1 fruit fly cellular context compared by ENCODE assay signal in the genomic region with DNA sequence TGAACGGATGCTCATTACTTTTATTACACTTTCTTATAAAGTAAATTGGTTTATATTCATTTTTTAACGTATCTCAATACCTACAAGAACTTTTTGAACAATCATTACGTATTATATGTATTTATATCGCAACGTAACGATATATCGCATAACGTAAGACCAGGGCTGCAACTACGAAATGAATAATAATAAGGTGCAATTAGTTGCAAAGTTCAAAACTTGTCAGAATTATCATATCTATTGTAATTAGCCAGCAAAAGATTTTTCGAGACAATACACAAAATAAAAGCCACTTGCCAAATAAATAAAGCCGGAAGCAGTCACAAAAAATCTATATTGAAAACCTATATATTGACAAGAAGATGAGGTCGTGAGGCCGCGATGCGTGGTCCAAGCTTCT.
TF ChIP-seq lines count a peak whose summit lies in the region.

No protein-coding gene starts in this region.

TF ChIP-seq in whole organism, embryonic, 481 proteins besides CTCF, POLR2A, EP300 and RAD21 (continued from another document and continues in another):
- TF ChIP-seq NK7.1 (GFP tag; optimal IDR thresholded peaks at IDR 0.05; lab: Kevin White, UChicago) (no peak), CG1832 (GFP tag; optimal IDR thresholded peaks at IDR 0.05; lab: Kevin White, UChicago) (no peak), grn (GFP tag; optimal IDR thresholded peaks at IDR 0.05; lab: Kevin White, UChicago) (no peak), gcm (GFP tag; optimal IDR thresholded peaks at IDR 0.05; lab: Kevin White, UChicago) (no peak), fd3F (GFP tag; optimal IDR thresholded peaks at IDR 0.05; lab: Kevin White, UChicago) (no peak), ab (GFP tag; optimal IDR thresholded peaks at IDR 0.05; lab: Kevin White, UChicago) (no peak), CHES-1-like (GFP tag; optimal IDR thresholded peaks at IDR 0.05; lab: Kevin White, UChicago) (no peak), CG7928 (GFP tag; optimal IDR thresholded peaks at IDR 0.05; lab: Kevin White, UChicago) (peak; percentile 87), CG13624 (GFP tag; optimal IDR thresholded peaks at IDR 0.05; lab: Kevin White, UChicago) (no peak), CG17802 (tag; optimal IDR thresholded peaks at IDR 0.05; lab: Kevin White, UChicago) (no peak), jigr1 (GFP tag; IDR thresholded peaks at IDR 0.05; lab: Robert Waterston, UW) (no peak), CG16813 (GFP tag; IDR thresholded peaks at IDR 0.05; lab: Robert Waterston, UW; ENCODE audit: partially characterized antibody) (peak; percentile 65), tap (tag; optimal IDR thresholded peaks at IDR 0.05; lab: Kevin White, UChicago) (no peak), repo (GFP tag; optimal IDR thresholded peaks at IDR 0.05; lab: Kevin White, UChicago) (no peak), zfh1 (GFP tag; IDR thresholded peaks at IDR 0.05; lab: Robert Waterston, UW) (no peak), eyg (GFP tag; optimal IDR thresholded peaks at IDR 0.05; lab: Kevin White, UChicago) (peak; percentile 15), CG7745 (tag; optimal IDR thresholded peaks at IDR 0.05; lab: Kevin White, UChicago) (no peak), pan (optimal IDR thresholded peaks at IDR 0.05; lab: Kevin White, UChicago) (no peak), pan (GFP tag; optimal IDR thresholded peaks at IDR 0.05 in 1 of 2, IDR thresholded peaks at IDR 0.05 in 1 of 2) (no peak), gce (GFP tag; IDR thresholded peaks at IDR 0.05; lab: Robert Waterston, UW) (no peak), CG8359 (GFP tag; optimal IDR thresholded peaks at IDR 0.05; lab: Kevin White, UChicago; ENCODE audit: borderline replicate concordance) (no peak), lab (GFP tag; optimal IDR thresholded peaks at IDR 0.05; lab: Kevin White, UChicago) (no peak), Mrtf (GFP tag; IDR thresholded peaks at IDR 0.05; lab: Robert Waterston, UW) (no peak), fd96Cb (tag; optimal IDR thresholded peaks at IDR 0.05; lab: Kevin White, UChicago) (peak; percentile 3), crol (GFP tag; IDR thresholded peaks at IDR 0.05; lab: Robert Waterston, UW) (no peak), CG12236 (GFP tag; optimal IDR thresholded peaks at IDR 0.05; lab: Kevin White, UChicago) (no peak), D19B (GFP tag; optimal IDR thresholded peaks at IDR 0.05; lab: Kevin White, UChicago) (no peak), Fer1 (GFP tag; optimal IDR thresholded peaks at IDR 0.05; lab: Kevin White, UChicago) (no peak), CG10565 (GFP tag; optimal IDR thresholded peaks at IDR 0.05; lab: Kevin White, UChicago) (no peak), ato (GFP tag; IDR thresholded peaks at IDR 0.05; lab: Robert Waterston, UW; ENCODE audit: partially characterized antibody) (no peak), Bteb2 (GFP tag; optimal IDR thresholded peaks at IDR 0.05; lab: Kevin White, UChicago) (peak; percentile 23), Dip2 (GFP tag; IDR thresholded peaks at IDR 0.05; lab: Robert Waterston, UW) (no peak), CG4707 (GFP tag; optimal IDR thresholded peaks at IDR 0.05; lab: Kevin White, UChicago) (no peak), cad (GFP tag; optimal IDR thresholded peaks at IDR 0.05; lab: Kevin White, UChicago) (no peak), CG10209 (GFP tag; optimal IDR thresholded peaks at IDR 0.05; lab: Kevin White, UChicago) (peak; percentile 3), CG17385 (GFP tag; optimal IDR thresholded peaks at IDR 0.05; lab: Kevin White, UChicago) (no peak), Doc2 (GFP tag; IDR thresholded peaks at IDR 0.05; lab: Robert Waterston, UW) (no peak), dati (GFP tag; IDR thresholded peaks at IDR 0.05; lab: Robert Waterston, UW) (no peak), bbx (GFP tag; IDR thresholded peaks at IDR 0.05; lab: Robert Waterston, UW; ENCODE audit: partially characterized antibody) (peak; percentile 46), CG14667 (GFP tag; IDR thresholded peaks at IDR 0.05; lab: Robert Waterston, UW) (no peak), Adf1 (GFP tag; IDR thresholded peaks at IDR 0.05; lab: Robert Waterston, UW) (no peak), Hr78 (GFP tag; optimal IDR thresholded peaks at IDR 0.05; lab: Kevin White, UChicago) (no peak), CG12299 (tag; optimal IDR thresholded peaks at IDR 0.05; lab: Kevin White, UChicago) (no peak), tll (GFP tag; optimal IDR thresholded peaks at IDR 0.05; lab: Kevin White, UChicago) (no peak), Scr (GFP tag; IDR thresholded peaks at IDR 0.05; lab: Robert Waterston, UW; ENCODE audit: partially characterized antibody) (peak; percentile 79), pros (GFP tag; optimal IDR thresholded peaks at IDR 0.05; lab: Kevin White, UChicago) (no peak), ttk (GFP tag; IDR thresholded peaks at IDR 0.05; lab: Robert Waterston, UW) (no peak), Jarid2 (GFP tag; optimal IDR thresholded peaks at IDR 0.05; lab: Kevin White, UChicago) (no peak), CrebB (tag; optimal IDR thresholded peaks at IDR 0.05; lab: Kevin White, UChicago) (no peak), sr (GFP tag; IDR thresholded peaks at IDR 0.05; lab: Robert Waterston, UW) (no peak), CG6175 (GFP tag; IDR thresholded peaks at IDR 0.05; lab: Robert Waterston, UW) (no peak), HLH3B (GFP tag; IDR thresholded peaks at IDR 0.05; lab: Robert Waterston, UW) (no peak), wdn (GFP tag; IDR thresholded peaks at IDR 0.05; lab: Robert Waterston, UW) (no peak), CG18011 (GFP tag; optimal IDR thresholded peaks at IDR 0.05; lab: Kevin White, UChicago) (no peak), CG30431 (GFP tag; optimal IDR thresholded peaks at IDR 0.05; lab: Kevin White, UChicago) (no peak), CG4820 (GFP tag; optimal IDR thresholded peaks at IDR 0.05; lab: Kevin White, UChicago) (no peak), CG2116 (GFP tag; optimal IDR thresholded peaks at IDR 0.05; lab: Kevin White, UChicago) (peak; percentile 53), CG15514 (GFP tag; optimal IDR thresholded peaks at IDR 0.05; lab: Kevin White, UChicago) (peak; percentile 69), CG33557 (GFP tag; optimal IDR thresholded peaks at IDR 0.05; lab: Kevin White, UChicago) (no peak), bcd (GFP tag; optimal IDR thresholded peaks at IDR 0.05; lab: Kevin White, UChicago) (peak; percentile 20), CG18262 (tag; optimal IDR thresholded peaks at IDR 0.05; lab: Kevin White, UChicago) (no peak), CG4360 (GFP tag; IDR thresholded peaks at IDR 0.05; lab: Robert Waterston, UW) (no peak), danr (GFP tag; IDR thresholded peaks at IDR 0.05; lab: Robert Waterston, UW) (no peak), CG10267 (tag; optimal IDR thresholded peaks at IDR 0.05; lab: Kevin White, UChicago) (no peak), croc (GFP tag; conservative IDR thresholded peaks at IDR 0.05; lab: Robert Waterston, UW) (no peak), CG1792 (GFP tag; optimal IDR thresholded peaks at IDR 0.05; lab: Kevin White, UChicago) (peak; percentile 2), CG10274 (GFP tag; optimal IDR thresholded peaks at IDR 0.05; lab: Kevin White, UChicago) (no peak), CG43689 (GFP tag; IDR thresholded peaks at IDR 0.05; lab: Robert Waterston, UW) (no peak), CG8924 (tag; optimal IDR thresholded peaks at IDR 0.05; lab: Kevin White, UChicago) (no peak), btn (GFP tag; optimal IDR thresholded peaks at IDR 0.05; lab: Kevin White, UChicago) (no peak), CG6689 (GFP tag; IDR thresholded peaks at IDR 0.05; lab: Robert Waterston, UW) (peak; percentile 87), salm (tag; optimal IDR thresholded peaks at IDR 0.05; lab: Kevin White, UChicago) (no peak), dysf (GFP tag; IDR thresholded peaks at IDR 0.05; lab: Robert Waterston, UW) (no peak), Elba2 (GFP tag; optimal IDR thresholded peaks at IDR 0.05; lab: Kevin White, UChicago) (no peak), CG4424 (GFP tag; optimal IDR thresholded peaks at IDR 0.05; lab: Kevin White, UChicago) (peak; percentile 37), CG14441 (GFP tag; IDR thresholded peaks at IDR 0.05; lab: Robert Waterston, UW) (no peak), CG10959 (GFP tag; IDR thresholded peaks at IDR 0.05; lab: Robert Waterston, UW) (no peak), CG11247 (GFP tag; IDR thresholded peaks at IDR 0.05; lab: Robert Waterston, UW) (no peak), peb (GFP tag; IDR thresholded peaks at IDR 0.05; lab: Robert Waterston, UW) (no peak), CG7357 (GFP tag; IDR thresholded peaks at IDR 0.05; lab: Robert Waterston, UW) (no peak), Xbp1 (GFP tag; optimal IDR thresholded peaks at IDR 0.05; lab: Kevin White, UChicago) (peak; percentile 57), CG9609 (GFP tag; optimal IDR thresholded peaks at IDR 0.05; lab: Kevin White, UChicago) (peak; percentile 26), Hmr (GFP tag; optimal IDR thresholded peaks at IDR 0.05; lab: Kevin White, UChicago) (peak; percentile 43), BtbVII (GFP tag; optimal IDR thresholded peaks at IDR 0.05; lab: Kevin White, UChicago) (no peak), lmd (GFP tag; IDR thresholded peaks at IDR 0.05; lab: Robert Waterston, UW) (peak; percentile 25; the same call in 1 of the 2 replicates), ham (GFP tag; IDR thresholded peaks at IDR 0.05; lab: Robert Waterston, UW) (no peak), odd (GFP tag; optimal IDR thresholded peaks at IDR 0.05; lab: Kevin White, UChicago) (no peak), sisA (GFP tag; IDR thresholded peaks at IDR 0.05; lab: Robert Waterston, UW) (no peak), CG9437 (GFP tag; optimal IDR thresholded peaks at IDR 0.05; lab: Kevin White, UChicago) (peak; percentile 100), HLH4C (GFP tag; IDR thresholded peaks at IDR 0.05; lab: Robert Waterston, UW; ENCODE audit: partially characterized antibody) (peak; percentile 51; the same call in 2 of the 3 replicates), luna (GFP tag; optimal IDR thresholded peaks at IDR 0.05; lab: Kevin White, UChicago) (no peak), Abd-B (GFP tag; optimal IDR thresholded peaks at IDR 0.05; lab: Kevin White, UChicago) (peak; percentile 17), emc (GFP tag; optimal IDR thresholded peaks at IDR 0.05; lab: Kevin White, UChicago) (no peak), Sry-δ (GFP tag; optimal IDR thresholded peaks at IDR 0.05; lab: Kevin White, UChicago) (peak; percentile 74), CG17359 (tag; optimal IDR thresholded peaks at IDR 0.05; lab: Kevin White, UChicago) (peak; percentile 19), CG9876 (GFP tag; optimal IDR thresholded peaks at IDR 0.05; lab: Kevin White, UChicago) (peak; percentile 26), CG9215 (GFP tag; IDR thresholded peaks at IDR 0.05; lab: Robert Waterston, UW) (no peak), toy (GFP tag; IDR thresholded peaks at IDR 0.05; lab: Robert Waterston, UW) (no peak), Sox100B (GFP tag; optimal IDR thresholded peaks at IDR 0.05; lab: Kevin White, UChicago) (no peak), fd102C (GFP tag; optimal IDR thresholded peaks at IDR 0.05; lab: Kevin White, UChicago) (no peak), CG6254 (GFP tag; optimal IDR thresholded peaks at IDR 0.05; lab: Kevin White, UChicago) (peak; percentile 66), gfzf (GFP tag; optimal IDR thresholded peaks at IDR 0.05; lab: Kevin White, UChicago) (no peak), ci (GFP tag; IDR thresholded peaks at IDR 0.05; lab: Robert Waterston, UW) (no peak), CG2120 (GFP tag; optimal IDR thresholded peaks at IDR 0.05; lab: Kevin White, UChicago) (peak; percentile 75), Doc3 (GFP tag; IDR thresholded peaks at IDR 0.05; lab: Robert Waterston, UW; ENCODE audit: partially characterized antibody) (peak; percentile 88), Ptx1 (GFP tag; IDR thresholded peaks at IDR 0.05; lab: Robert Waterston, UW) (no peak), B-H1 (GFP tag; IDR thresholded peaks at IDR 0.05; lab: Robert Waterston, UW) (no peak), CG17612 (GFP tag; IDR thresholded peaks at IDR 0.05; lab: Robert Waterston, UW) (no peak), H2.0 (GFP tag; IDR thresholded peaks at IDR 0.05; lab: Robert Waterston, UW) (no peak), zf30C (GFP tag; optimal IDR thresholded peaks at IDR 0.05; lab: Kevin White, UChicago) (no peak), CG6791 (GFP tag; IDR thresholded peaks at IDR 0.05; lab: Robert Waterston, UW; ENCODE audit: partially characterized antibody) (peak; percentile 67), CG42726 (GFP tag; IDR thresholded peaks at IDR 0.05; lab: Robert Waterston, UW; ENCODE audit: partially characterized antibody) (0 out of 2 replicates have a peak, but pooled peaks have one; percentile 44), Spps (tag; optimal IDR thresholded peaks at IDR 0.05; lab: Kevin White, UChicago) (no peak), onecut (GFP tag; IDR thresholded peaks at IDR 0.05; lab: Robert Waterston, UW) (no peak), CG13775 (GFP tag; optimal IDR thresholded peaks at IDR 0.05; lab: Kevin White, UChicago) (peak; percentile 31), maf-S (GFP tag; optimal IDR thresholded peaks at IDR 0.05; lab: Kevin White, UChicago) (no peak), NfI (GFP tag; optimal IDR thresholded peaks at IDR 0.05; lab: Kevin White, UChicago) (peak; percentile 13), CG31388 (GFP tag; optimal IDR thresholded peaks at IDR 0.05; lab: Kevin White, UChicago) (no peak), Hr3 (GFP tag; optimal IDR thresholded peaks at IDR 0.05; lab: Kevin White, UChicago) (peak; percentile 1), unc-4 (GFP tag; IDR thresholded peaks at IDR 0.05; lab: Robert Waterston, UW; ENCODE audit: partially characterized antibody) (peak; percentile 87), CG32532 (GFP tag; IDR thresholded peaks at IDR 0.05; lab: Robert Waterston, UW) (no peak), CG13894 (tag; optimal IDR thresholded peaks at IDR 0.05; lab: Kevin White, UChicago) (no peak), az2 (GFP tag; optimal IDR thresholded peaks at IDR 0.05; lab: Kevin White, UChicago) (peak; percentile 35), CG12071 (GFP tag; optimal IDR thresholded peaks at IDR 0.05; lab: Kevin White, UChicago) (no peak), CG10147 (GFP tag; optimal IDR thresholded peaks at IDR 0.05; lab: Kevin White, UChicago) (no peak), CG10366 (GFP tag; IDR thresholded peaks at IDR 0.05; lab: Robert Waterston, UW) (no peak), ssp (GFP tag; IDR thresholded peaks at IDR 0.05; lab: Robert Waterston, UW) (no peak), CG10321 (GFP tag; IDR thresholded peaks at IDR 0.05; lab: Robert Waterston, UW) (no peak), Bdp1 (GFP tag; optimal IDR thresholded peaks at IDR 0.05; lab: Kevin White, UChicago) (no peak), CG3995 (GFP tag; optimal IDR thresholded peaks at IDR 0.05; lab: Kevin White, UChicago) (no peak), Trl (optimal IDR thresholded peaks at IDR 0.05; lab: Kevin White, UChicago) (no peak), Trl (GFP tag; optimal IDR thresholded peaks at IDR 0.05; lab: Kevin White, UChicago) (no peak), ems (GFP tag; optimal IDR thresholded peaks at IDR 0.05; lab: Kevin White, UChicago) (peak; percentile 15)
